Fruit fly (Drosophila melanogaster) whole organism, embryonic: ENCODE measurements around the gene CG12096.

Experiments used
- Aef1 ChIP-seq: fragments of 200-800 bp; sonication (Bioruptor generic); IDR thresholded peaks from 3 replicates; pipeline ENCODE4 v1.3.6; 2022; ENCODE audit warnings: missing biosample characterization, missing genetic modification characterization
- B-H1 ChIP-seq: fragments of 200-800 bp; sonication (Bioruptor generic); IDR thresholded peaks from 3 replicates; pipeline ENCODE4 v1.3.6; 2022; ENCODE audit warnings: missing biosample characterization, missing genetic modification characterization
- BEAF-32 ChIP-seq: fragments of 200-800 bp; sonication (Bioruptor generic); optimal IDR thresholded peaks from 3 replicates; lab custom pipeline; 2017; ENCODE audit warnings: missing biosample characterization, missing genetic modification characterization, mild to moderate bottlenecking, moderate library complexity, missing genetic modification reagents
- Blimp-1 ChIP-seq: fragments of 200-800 bp; sonication (Bioruptor generic); optimal IDR thresholded peaks from 3 replicates; lab custom pipeline; 2018; ENCODE audit warnings: missing biosample characterization, missing genetic modification characterization, mild to moderate bottlenecking, moderate library complexity, missing genetic modification reagents
- CG10565 ChIP-seq: fragments of 200-800 bp; sonication (Bioruptor generic); optimal IDR thresholded peaks from 3 replicates; lab custom pipeline; 2016; ENCODE audit warnings: missing biosample characterization, mild to moderate bottlenecking, missing genetic modification characterization
- CG11696 ChIP-seq: fragments of 200-800 bp; sonication (Bioruptor generic); IDR thresholded peaks from 2 replicates; pipeline ENCODE4 v1.3.6; 2022; ENCODE audit warnings: missing biosample characterization, missing genetic modification characterization
- CG13296 ChIP-seq: fragments of 200-800 bp; sonication (Bioruptor generic); optimal IDR thresholded peaks from 3 replicates; lab custom pipeline; 2018; ENCODE audit warnings: missing biosample characterization, mild to moderate bottlenecking, missing genetic modification characterization
- CG13624 ChIP-seq: fragments of 200-800 bp; sonication (Bioruptor generic); optimal IDR thresholded peaks from 2 replicates; lab custom pipeline; 2016; ENCODE audit warnings: missing biosample characterization, missing genetic modification characterization
- CG15479 ChIP-seq: fragments of 200-800 bp; sonication (Bioruptor generic); optimal IDR thresholded peaks from 3 replicates; lab custom pipeline; 2019; ENCODE audit warnings: missing biosample characterization, mild to moderate bottlenecking, missing genetic modification characterization, moderate library complexity
- CG15696 ChIP-seq: fragments of 200-800 bp; sonication (Bioruptor generic); optimal IDR thresholded peaks from 2 replicates; lab custom pipeline; 2019; ENCODE audit warnings: missing biosample characterization, mild to moderate bottlenecking, missing genetic modification characterization, moderate library complexity
- CG17328 ChIP-seq: fragments of 200-800 bp; sonication (Bioruptor generic); IDR thresholded peaks from 2 replicates; pipeline ENCODE4 v1.3.6; 2022; ENCODE audit warnings: missing biosample characterization, missing genetic modification characterization
- CG17802 ChIP-seq: fragments of 200-800 bp; sonication (Bioruptor generic); optimal IDR thresholded peaks from 2 replicates; lab custom pipeline; 2018; ENCODE audit warnings: missing biosample characterization, mild to moderate bottlenecking, missing genetic modification characterization, moderate library complexity
- CG2202 ChIP-seq: fragments of 200-800 bp; sonication (Bioruptor generic); optimal IDR thresholded peaks from 2 replicates; lab custom pipeline; 2018; ENCODE audit warnings: missing biosample characterization, mild to moderate bottlenecking, missing genetic modification characterization
- CG30020 ChIP-seq: fragments of 200-800 bp; optimal IDR thresholded peaks from 2 replicates; lab custom pipeline; 2019; ENCODE audit warnings: missing biosample characterization, mild to moderate bottlenecking, missing genetic modification characterization, moderate library complexity
- CG42726 ChIP-seq: fragments of 200-800 bp; sonication (Bioruptor generic); IDR thresholded peaks from 2 replicates; pipeline ENCODE4 v1.3.6; 2022; ENCODE audit warnings: missing biosample characterization, missing genetic modification characterization; ENCODE audit not compliant: partially characterized antibody
- CG43689 ChIP-seq: fragments of 200-800 bp; sonication (Bioruptor generic); IDR thresholded peaks from 2 replicates; pipeline ENCODE4 v1.3.6; 2022; ENCODE audit warnings: missing biosample characterization, missing genetic modification characterization
- CG4707 ChIP-seq: fragments of 200-800 bp; sonication (Bioruptor generic); optimal IDR thresholded peaks from 2 replicates; lab custom pipeline; 2018; ENCODE audit warnings: missing biosample characterization, mild to moderate bottlenecking, missing genetic modification characterization, moderate library complexity
- CG5245 ChIP-seq: fragments of 200-800 bp; sonication (Bioruptor generic); optimal IDR thresholded peaks from 3 replicates; lab custom pipeline; 2016; ENCODE audit warnings: missing biosample characterization, missing genetic modification characterization
- CG8290 ChIP-seq, 3 experiments: fragments of 200-800 bp; sonication (Bioruptor generic); optimal IDR thresholded peaks; 2 replicates each; lab custom pipeline; 2016 to 2019; ENCODE audit warnings: missing biosample characterization in 3 of 3, missing genetic modification characterization in 3 of 3, mild to moderate bottlenecking in 2 of 3, moderate library complexity in 1 of 3
- Camta ChIP-seq: fragments of 200-800 bp; sonication (Bioruptor generic); optimal IDR thresholded peaks from 2 replicates; lab custom pipeline; 2016; ENCODE audit warnings: missing biosample characterization, missing genetic modification characterization
- Chrac-16 ChIP-seq: fragments of 200-800 bp; sonication (Bioruptor generic); optimal IDR thresholded peaks from 3 replicates; lab custom pipeline; 2016; ENCODE audit warnings: missing biosample characterization, missing genetic modification characterization
- Gug ChIP-seq: fragments of 200-800 bp; sonication (Bioruptor generic); IDR thresholded peaks from 4 replicates; pipeline ENCODE4 v1.3.6; 2022; ENCODE audit warnings: missing biosample characterization, missing genetic modification characterization
- HLH3B ChIP-seq: fragments of 200-800 bp; sonication (Bioruptor generic); IDR thresholded peaks from 2 replicates; pipeline ENCODE4 v1.3.6; 2022; ENCODE audit warnings: missing biosample characterization, missing genetic modification characterization
- Hmr ChIP-seq: fragments of 200-800 bp; sonication (Bioruptor generic); optimal IDR thresholded peaks from 3 replicates; lab custom pipeline; 2017; ENCODE audit warnings: mild to moderate bottlenecking, missing biosample characterization, missing genetic modification reagents, missing genetic modification characterization
- MBD-R2 ChIP-seq: fragments of 200-800 bp; sonication (Bioruptor generic); IDR thresholded peaks from 2 replicates; pipeline ENCODE4 v1.3.6; 2022; ENCODE audit warnings: missing biosample characterization, missing genetic modification characterization
- Nf-YB ChIP-seq: fragments of 200-800 bp; sonication (Bioruptor generic); optimal IDR thresholded peaks from 3 replicates; lab custom pipeline; 2019; ENCODE audit warnings: missing biosample characterization, mild to moderate bottlenecking, missing genetic modification characterization, moderate library complexity
- Sry-β ChIP-seq: fragments of 200-800 bp; sonication (Bioruptor generic); optimal IDR thresholded peaks from 2 replicates; lab custom pipeline; 2018; ENCODE audit warnings: missing biosample characterization, mild to moderate bottlenecking, missing genetic modification characterization, moderate library complexity
- Vsx1 ChIP-seq: fragments of 200-800 bp; sonication (Bioruptor generic); optimal IDR thresholded peaks from 2 replicates; lab custom pipeline; 2017; ENCODE audit warnings: missing biosample characterization, mild to moderate bottlenecking, missing genetic modification characterization, missing genetic modification reagents
- amos ChIP-seq: fragments of 200-800 bp; sonication (Bioruptor generic); IDR thresholded peaks from 2 replicates; pipeline ENCODE4 v1.3.6; 2022; ENCODE audit warnings: missing biosample characterization, missing genetic modification characterization; ENCODE audit not compliant: partially characterized antibody
- bbx ChIP-seq: fragments of 200-800 bp; sonication (Bioruptor generic); IDR thresholded peaks from 2 replicates; pipeline ENCODE4 v1.3.6; 2022; ENCODE audit warnings: missing biosample characterization, missing genetic modification characterization; ENCODE audit not compliant: partially characterized antibody
- crc ChIP-seq: fragments of 200-800 bp; sonication (Bioruptor generic); optimal IDR thresholded peaks from 2 replicates; lab custom pipeline; 2016; ENCODE audit warnings: missing biosample characterization, missing genetic modification characterization
- crol ChIP-seq: fragments of 200-800 bp; sonication (Bioruptor generic); IDR thresholded peaks from 2 replicates; pipeline ENCODE4 v1.3.6; 2022; ENCODE audit warnings: missing biosample characterization, missing genetic modification characterization
- danr ChIP-seq: fragments of 200-800 bp; sonication (Bioruptor generic); IDR thresholded peaks from 2 replicates; pipeline ENCODE4 v1.3.6; 2022; ENCODE audit warnings: missing biosample characterization, missing genetic modification characterization
- dm ChIP-seq: fragments of 200-800 bp; sonication (Bioruptor generic); optimal IDR thresholded peaks from 3 replicates; lab custom pipeline; 2016; ENCODE audit warnings: missing biosample characterization, missing genetic modification characterization
- dpn ChIP-seq, 2 experiments: fragments of 200-800 bp; sonication (Bioruptor generic); optimal IDR thresholded peaks; 3 replicates each; lab custom pipeline; 2016; ENCODE audit warnings: missing biosample characterization in 2 of 2, missing genetic modification characterization in 2 of 2
- fu2 ChIP-seq: fragments of 200-800 bp; sonication (Bioruptor generic); optimal IDR thresholded peaks from 2 replicates; lab custom pipeline; 2016; ENCODE audit warnings: missing biosample characterization, missing genetic modification characterization
- grau ChIP-seq: fragments of 200-800 bp; optimal IDR thresholded peaks from 3 replicates; lab custom pipeline; 2019; ENCODE audit warnings: missing biosample characterization, mild to moderate bottlenecking, missing genetic modification characterization, moderate library complexity
- inv ChIP-seq: fragments of 200-800 bp; sonication (Bioruptor generic); IDR thresholded peaks from 2 replicates; pipeline ENCODE4 v1.3.6; 2022; ENCODE audit warnings: missing biosample characterization, missing genetic modification characterization; ENCODE audit not compliant: partially characterized antibody
- kah ChIP-seq: fragments of 200-800 bp; sonication (Bioruptor generic); optimal IDR thresholded peaks from 2 replicates; lab custom pipeline; 2018; ENCODE audit warnings: missing biosample characterization, mild to moderate bottlenecking, missing genetic modification characterization
- lilli ChIP-seq: fragments of 200-800 bp; sonication (Bioruptor generic); optimal IDR thresholded peaks from 3 replicates; lab custom pipeline; 2016; ENCODE audit warnings: missing biosample characterization, missing genetic modification characterization
- lola ChIP-seq, 3 experiments: fragments of >200 bp in 2 of 3; fragments of 200-800 bp in 1 of 3; sonication (Bioruptor generic) in 1 of 3; optimal IDR thresholded peaks; 2 replicates each; lab custom pipeline; 2017 to 2019; ENCODE audit warnings: missing biosample characterization in 3 of 3, missing genetic modification characterization in 3 of 3, mild to moderate bottlenecking in 1 of 3, moderate library complexity in 1 of 3
- mam ChIP-seq: fragments of 200-800 bp; sonication (Bioruptor generic); optimal IDR thresholded peaks from 3 replicates; lab custom pipeline; 2016; ENCODE audit warnings: missing biosample characterization, missing genetic modification characterization
- pan ChIP-seq, 4 experiments: fragments of >200 bp in 3 of 4; fragments of 200-800 bp in 1 of 4; sonication (Bioruptor generic) in 1 of 4; optimal IDR thresholded peaks in 3 of 4; IDR thresholded peaks in 1 of 4; 2 replicates each; pipeline versions ENCODE4 v1.3.6 to Lab custom; 2017 to 2022; ENCODE audit warnings: missing biosample characterization in 2 of 4, missing genetic modification characterization in 2 of 4, mixed read lengths in 1 of 4
- sc ChIP-seq, 3 experiments: fragments of >200 bp in 2 of 3; fragments of 200-800 bp in 1 of 3; sonication (Bioruptor generic) in 1 of 3; optimal IDR thresholded peaks; 2 replicates in 2 of 3; 3 replicates in 1 of 3; lab custom pipeline; 2017; ENCODE audit warnings: mild to moderate bottlenecking in 1 of 3, missing biosample characterization in 1 of 3, missing genetic modification characterization in 1 of 3, missing genetic modification reagents in 1 of 3
- scrt ChIP-seq: fragments of 200-800 bp; sonication (Bioruptor generic); optimal IDR thresholded peaks from 2 replicates; lab custom pipeline; 2018; ENCODE audit warnings: missing biosample characterization, mild to moderate bottlenecking, missing genetic modification characterization, moderate library complexity
- sd ChIP-seq: fragments of 200-800 bp; sonication (Bioruptor generic); optimal IDR thresholded peaks from 3 replicates; lab custom pipeline; 2018; ENCODE audit warnings: missing biosample characterization, mild to moderate bottlenecking, missing genetic modification characterization, moderate library complexity
- sens ChIP-seq: fragments of 200-800 bp; sonication (Bioruptor generic); peaks from one replicate; lab custom pipeline; 2016; ENCODE audit warnings: missing biosample characterization, missing genetic modification characterization
- sisA ChIP-seq: fragments of 200-800 bp; sonication (Bioruptor generic); IDR thresholded peaks from 2 replicates; pipeline ENCODE4 v1.3.6; 2022; ENCODE audit warnings: missing biosample characterization, missing genetic modification characterization

The CG12096 gene

DNA sequence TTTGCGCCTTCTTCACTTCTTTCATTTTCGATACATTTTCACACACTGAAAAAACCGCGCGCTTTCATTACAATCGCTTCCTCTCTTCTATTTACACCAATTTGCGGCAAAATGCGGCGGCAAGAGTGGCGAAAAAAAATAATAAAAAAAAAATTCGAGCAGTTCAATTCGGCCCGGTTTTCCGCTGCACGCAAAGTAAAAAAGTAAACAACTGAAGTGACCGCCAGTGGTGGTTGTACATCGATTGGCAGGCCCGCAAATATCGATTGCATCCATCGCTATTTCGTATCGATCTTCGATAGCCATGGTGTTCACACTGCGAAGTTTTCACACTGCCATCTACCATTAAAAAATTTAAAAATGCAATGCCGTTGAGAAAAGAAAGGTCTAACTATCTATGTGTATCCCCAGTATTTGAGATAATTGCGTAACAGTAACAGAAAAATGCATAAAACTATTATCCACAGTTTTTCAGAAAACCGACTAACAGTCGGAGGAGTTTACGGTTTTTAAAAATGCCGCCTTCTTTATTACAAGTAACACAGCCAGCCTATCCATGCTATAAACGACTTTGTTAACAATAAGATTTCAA, 47.1 kb upstream of the CG12096 start, which contains the start of gene Chpf:
Gene Chpf (minus strand): TSS at position 225 of the 592 bp plus-strand sequence.
- TF ChIP-seq dpn (GFP tag; optimal IDR thresholded peaks at IDR 0.05; lab: Kevin White, UChicago): no peak
- TF ChIP-seq CG2202: no peak
- TF ChIP-seq CG8290 (GFP tag; optimal IDR thresholded peaks at IDR 0.05; lab: Kevin White, UChicago): no peak
- TF ChIP-seq CG8290 (tag; optimal IDR thresholded peaks at IDR 0.05; lab: Kevin White, UChicago): peak in 1 of 2 experiments; percentile 33
- no peak for TF ChIP-seq lola (GFP tag; optimal IDR thresholded peaks at IDR 0.05; lab: Kevin White, UChicago)
- no peak for TF ChIP-seq dm (GFP tag; lab: Kevin White, UChicago)
- TF ChIP-seq sisA: no peak
- no peak for TF ChIP-seq pan (optimal IDR thresholded peaks at IDR 0.05; lab: Kevin White, UChicago)
- peak in 1 of 2 experiments; percentile 28 for TF ChIP-seq pan (GFP tag; optimal IDR thresholded peaks at IDR 0.05 in 1 of 2, IDR thresholded peaks at IDR 0.05 in 1 of 2)
- TF ChIP-seq HLH3B (GFP tag; lab: Robert Waterston, UW): no peak
- no peak for TF ChIP-seq CG43689
- TF ChIP-seq mam (GFP tag; lab: Kevin White, UChicago): peak; percentile 27
- no peak for TF ChIP-seq CG11696 (GFP tag; lab: Robert Waterston, UW)
- no peak for TF ChIP-seq sc (optimal IDR thresholded peaks at IDR 0.05; lab: Kevin White, UChicago)
- no peak for TF ChIP-seq sc (GFP tag; optimal IDR thresholded peaks at IDR 0.05; lab: Kevin White, UChicago)
- TF ChIP-seq Blimp-1 (GFP tag; lab: Kevin White, UChicago): no peak
- peak; percentile 51 for TF ChIP-seq sens (GFP tag; lab: Kevin White, UChicago)
- TF ChIP-seq CG42726 (GFP tag; lab: Robert Waterston, UW): peak; percentile 81
- no peak for TF ChIP-seq MBD-R2
- no peak for TF ChIP-seq CG17328 (GFP tag; lab: Robert Waterston, UW)
- peak; percentile 24 for TF ChIP-seq CG13624 (GFP tag; lab: Kevin White, UChicago)
- TF ChIP-seq Hmr (GFP tag; lab: Kevin White, UChicago): no peak
- no peak for TF ChIP-seq CG5245 (GFP tag; lab: Kevin White, UChicago)
- TF ChIP-seq CG13296: no peak
- no peak for TF ChIP-seq Sry-β (GFP tag; lab: Kevin White, UChicago)
- no peak for TF ChIP-seq fu2 (GFP tag; lab: Kevin White, UChicago)
- no peak for TF ChIP-seq danr
- TF ChIP-seq lilli (GFP tag; lab: Kevin White, UChicago): peak; percentile 3
- peak; percentile 83 for TF ChIP-seq BEAF-32
- no peak for TF ChIP-seq sd (tag; lab: Kevin White, UChicago)
- no peak for TF ChIP-seq Camta (GFP tag; lab: Kevin White, UChicago)
- peak; percentile 4; the same call in 1 of the 4 replicates for TF ChIP-seq Gug (GFP tag; lab: Robert Waterston, UW)
- TF ChIP-seq crol (GFP tag; lab: Robert Waterston, UW): no peak
- no peak for TF ChIP-seq grau (tag; lab: Kevin White, UChicago)
- TF ChIP-seq bbx (GFP tag; lab: Robert Waterston, UW): peak; percentile 89
- TF ChIP-seq CG10565 (GFP tag; lab: Kevin White, UChicago): no peak
- no peak for TF ChIP-seq Chrac-16 (GFP tag; lab: Kevin White, UChicago)
- no peak for TF ChIP-seq Nf-YB (GFP tag; lab: Kevin White, UChicago)
- TF ChIP-seq CG15479: no peak
- TF ChIP-seq crc (GFP tag; lab: Kevin White, UChicago): no peak
- peak; percentile 79 for TF ChIP-seq inv (GFP tag; lab: Robert Waterston, UW)
- TF ChIP-seq CG30020 (tag; lab: Kevin White, UChicago): peak; percentile 63
- TF ChIP-seq Vsx1 (GFP tag; lab: Kevin White, UChicago): no peak
- TF ChIP-seq Aef1: no peak
- peak; percentile 18 for TF ChIP-seq scrt (GFP tag; lab: Kevin White, UChicago)
- no peak for TF ChIP-seq CG4707 (GFP tag; lab: Kevin White, UChicago)
- peak; percentile 36 for TF ChIP-seq CG17802 (tag; lab: Kevin White, UChicago)
- TF ChIP-seq B-H1 (GFP tag; lab: Robert Waterston, UW): no peak
- TF ChIP-seq kah (GFP tag; lab: Kevin White, UChicago): peak; percentile 80
- no peak for TF ChIP-seq CG15696 (tag; lab: Kevin White, UChicago)
- TF ChIP-seq amos (GFP tag; lab: Robert Waterston, UW): peak; percentile 87
